Worm (Caenorhabditis elegans): Measurements from ENCODE around the gene C47D2.1.

ce11 chrX:8230579-8230978 lies 15.7 kb downstream of the C47D2.1 start:
- TF ChIP-seq lsy-12 (tag; optimal IDR thresholded peaks at IDR 0.05) (no peak), skn-1 (tag; optimal IDR thresholded peaks at IDR 0.05) (no peak)

Data from whole organism, L3 larva.